Worm (Caenorhabditis elegans): Measurements from ENCODE around the gene C01C10.2.

DNA sequence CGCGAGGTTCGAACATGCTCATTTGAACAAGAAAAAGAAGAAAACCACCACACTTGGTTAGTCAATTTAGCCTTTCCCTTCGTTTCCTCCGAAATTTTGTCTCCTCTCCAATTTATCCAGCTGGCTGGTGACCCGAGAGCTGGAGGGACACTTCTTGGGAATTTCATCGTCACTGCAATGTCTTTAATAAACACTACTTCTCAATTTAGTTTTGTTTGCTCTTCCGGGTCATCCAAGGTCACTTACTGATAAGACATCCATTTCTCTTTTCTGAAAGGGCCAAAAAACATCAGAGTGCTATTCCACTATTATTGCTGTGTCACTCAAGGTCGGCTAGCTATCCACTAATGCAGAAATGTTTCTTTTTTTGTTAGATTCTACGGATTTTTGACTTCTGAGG is 32.5 kb downstream of the C01C10.2 start, which contains the start of gene C10A4.3:
- no peak for TF ChIP-seq B0310.2 (tag; optimal IDR thresholded peaks at IDR 0.05)
- TF ChIP-seq flt-1 (GFP tag; IDR thresholded peaks at IDR 0.05) = no peak
- no peak for TF ChIP-seq tra-4 (tag; optimal IDR thresholded peaks at IDR 0.05)
- no peak for TF ChIP-seq hmg-4 (GFP tag; optimal IDR thresholded peaks at IDR 0.05)
